Worm (Caenorhabditis elegans) whole organism, mixed stage, embryonic: ENCODE measurements around the gene C54G10.1.
A peak's percentile ranks its signal among the peaks of the same experiment; 100 is the strongest.

Source experiments
- M03D4.4 ChIP-seq: sonication (generic microtip); optimal IDR thresholded peaks from 2 replicates; lab custom pipeline; 2017; ENCODE audit warnings: mild to moderate bottlenecking, missing genetic modification characterization, missing compliant biosample characterization
- bed-3 ChIP-seq: fragments of 200-800 bp; sonication (Bioruptor generic); optimal IDR thresholded peaks from 3 replicates; lab custom pipeline; 2018; ENCODE audit warnings: mild to moderate bottlenecking, missing genetic modification characterization, moderate library complexity, missing compliant biosample characterization
- blmp-1 ChIP-seq: fragments of 150-350 bp; optimal IDR thresholded peaks from 2 replicates; lab custom pipeline; 2014; ENCODE audit warnings: missing biosample characterization, missing genetic modification characterization
- ceh-39 ChIP-seq: fragments of 150-350 bp; optimal IDR thresholded peaks from 2 replicates; lab custom pipeline; 2014; ENCODE audit warnings: missing biosample characterization, missing genetic modification characterization
- ceh-83 ChIP-seq: fragments of 200-800 bp; sonication (Bioruptor generic); optimal IDR thresholded peaks from 2 replicates; lab custom pipeline; 2018; ENCODE audit warnings: mild to moderate bottlenecking, missing genetic modification characterization, missing compliant biosample characterization
- ces-1 ChIP-seq: fragments of 150-350 bp; optimal IDR thresholded peaks from 2 replicates; lab custom pipeline; 2014; ENCODE audit warnings: missing biosample characterization, missing genetic modification reagents, missing genetic modification characterization
- cnd-1 ChIP-seq: fragments of 200-800 bp; sonication (Bioruptor generic); optimal IDR thresholded peaks from 2 replicates; lab custom pipeline; 2018; ENCODE audit warnings: mild to moderate bottlenecking, missing genetic modification characterization, missing compliant biosample characterization
- drap-1 ChIP-seq: fragments of 200-800 bp; sonication (Bioruptor generic); optimal IDR thresholded peaks from 3 replicates; lab custom pipeline; 2018; ENCODE audit warnings: mild to moderate bottlenecking, missing genetic modification characterization, missing compliant biosample characterization
- elt-1 ChIP-seq: sonication (generic microtip); optimal IDR thresholded peaks from 2 replicates; lab custom pipeline; 2017; ENCODE audit warnings: missing genetic modification characterization, mild to moderate bottlenecking, missing compliant biosample characterization, antibody characterized with exemption, moderate library complexity, borderline replicate concordance; ENCODE audit not compliant: insufficient read depth
- elt-3 ChIP-seq: fragments of 150-350 bp; optimal IDR thresholded peaks from 2 replicates; lab custom pipeline; 2014; ENCODE audit warnings: missing biosample characterization, missing genetic modification characterization
- flh-1 ChIP-seq: fragments of 200-800 bp; sonication (Bioruptor generic); optimal IDR thresholded peaks from 2 replicates; lab custom pipeline; 2018; ENCODE audit warnings: mild to moderate bottlenecking, missing genetic modification characterization, moderate library complexity, missing compliant biosample characterization
- ham-2 ChIP-seq: fragments of 200-800 bp; sonication (Bioruptor generic); optimal IDR thresholded peaks from 2 replicates; lab custom pipeline; 2018; ENCODE audit warnings: mild to moderate bottlenecking, missing genetic modification characterization, missing compliant biosample characterization
- hlh-1 ChIP-seq: fragments of 150-350 bp; optimal IDR thresholded peaks from 2 replicates; lab custom pipeline; 2014; ENCODE audit warnings: missing biosample characterization, missing genetic modification reagents, missing genetic modification characterization
- lin-13 ChIP-seq: fragments of 150-350 bp; optimal IDR thresholded peaks from 2 replicates; lab custom pipeline; 2014; ENCODE audit warnings: missing biosample characterization, missing genetic modification characterization
- lin-32 ChIP-seq: fragments of 200-800 bp; sonication (Bioruptor generic); optimal IDR thresholded peaks from 2 replicates; lab custom pipeline; 2018; ENCODE audit warnings: mild to moderate bottlenecking, missing genetic modification characterization, missing compliant biosample characterization
- lsy-2 ChIP-seq: fragments of 150-350 bp; optimal IDR thresholded peaks from 2 replicates; lab custom pipeline; 2014; ENCODE audit warnings: missing biosample characterization, missing genetic modification characterization
- mab-5 ChIP-seq: fragments of 150-350 bp; optimal IDR thresholded peaks from 2 replicates; lab custom pipeline; 2014; ENCODE audit warnings: missing biosample characterization, missing genetic modification characterization
- mep-1 ChIP-seq: fragments of 150-350 bp; optimal IDR thresholded peaks from 2 replicates; lab custom pipeline; 2017; ENCODE audit warnings: missing biosample characterization, missing genetic modification reagents, missing genetic modification characterization, inconsistent platforms
- nhr-2 ChIP-seq: fragments of 150-350 bp; optimal IDR thresholded peaks from 2 replicates; lab custom pipeline; 2014; ENCODE audit warnings: missing biosample characterization, missing genetic modification characterization
- nhr-237 ChIP-seq: fragments of 150-350 bp; optimal IDR thresholded peaks from 2 replicates; lab custom pipeline; 2014; ENCODE audit warnings: missing biosample characterization, missing genetic modification characterization
- nhr-28 ChIP-seq: fragments of 150-350 bp; optimal IDR thresholded peaks from 2 replicates; lab custom pipeline; 2014; ENCODE audit warnings: missing biosample characterization, missing genetic modification characterization
- nhr-76 ChIP-seq: sonication (generic microtip); optimal IDR thresholded peaks from 2 replicates; lab custom pipeline; 2017; ENCODE audit warnings: missing biosample characterization, missing genetic modification characterization
- pha-4 ChIP-seq: fragments of 150-350 bp; optimal IDR thresholded peaks from 2 replicates; lab custom pipeline; 2018; ENCODE audit warnings: missing biosample characterization, missing genetic modification reagents, missing genetic modification characterization
- snpc-4 ChIP-seq: fragments of 150-350 bp; optimal IDR thresholded peaks from 2 replicates; lab custom pipeline; 2014; ENCODE audit warnings: missing biosample characterization, missing genetic modification characterization
- tbx-8 ChIP-seq: fragments of 200-800 bp; sonication (Bioruptor generic); optimal IDR thresholded peaks from 2 replicates; lab custom pipeline; 2018; ENCODE audit warnings: mild to moderate bottlenecking, missing genetic modification characterization, moderate library complexity, missing compliant biosample characterization
- unc-120 ChIP-seq: sonication (generic microtip); optimal IDR thresholded peaks from 2 replicates; lab custom pipeline; 2017; ENCODE audit warnings: missing genetic modification characterization, missing compliant biosample characterization; ENCODE audit not compliant: poor library complexity, severe bottlenecking
- zip-8 ChIP-seq: fragments of 150-350 bp; optimal IDR thresholded peaks from 2 replicates; lab custom pipeline; 2014; ENCODE audit warnings: missing biosample characterization, missing genetic modification characterization

Gene C54G10.1

ce11 chrV:14640769-14641168 is at the start of gene C54G10.1:
TSS of gene C54G10.1 (plus strand) at chrV:14641101.
- TF ChIP-seq lsy-2 = no peak
- no peak for TF ChIP-seq mep-1 (tag; lab: Kevin White, UChicago)
- no peak for TF ChIP-seq ceh-39
- no peak for TF ChIP-seq nhr-76 (tag; lab: Kevin White, UChicago)
- no peak for TF ChIP-seq unc-120 (tag; lab: Kevin White, UChicago)
- TF ChIP-seq cnd-1 (tag; lab: Kevin White, UChicago) = no peak
- no peak for TF ChIP-seq lin-32
- no peak for TF ChIP-seq nhr-237
- no peak for TF ChIP-seq ceh-83 (GFP tag; lab: Kevin White, UChicago)
- TF ChIP-seq lin-13 (tag; lab: Kevin White, UChicago) = no peak
- no peak for TF ChIP-seq nhr-28 (tag; lab: Kevin White, UChicago)
- TF ChIP-seq drap-1 (GFP tag; lab: Kevin White, UChicago) = no peak

ce11 chrV:14594103-14594502 is 46.8 kb upstream of the C54G10.1 start:
- TF ChIP-seq bed-3 (no peak), ceh-39 (no peak), ces-1 (GFP tag; lab: Kevin White, UChicago) (no peak), tbx-8 (GFP tag; lab: Kevin White, UChicago) (no peak), nhr-2 (tag; lab: Kevin White, UChicago) (no peak), mep-1 (tag; lab: Kevin White, UChicago) (no peak), flh-1 (no peak), nhr-28 (tag; lab: Kevin White, UChicago) (no peak), mab-5 (tag; lab: Kevin White, UChicago) (no peak)

ce11 chrV:14594943-14595342 is 46.0 kb upstream of the C54G10.1 start:
- TF ChIP-seq ham-2 (GFP tag; lab: Kevin White, UChicago) (no peak), M03D4.4 (no peak)

- TF ChIP-seq nhr-28 (tag; lab: Kevin White, UChicago) (no peak), mep-1 (tag; lab: Kevin White, UChicago) (no peak), M03D4.4 (no peak), pha-4 (tag; lab: Kevin White, UChicago) (no peak), ces-1 (GFP tag; lab: Kevin White, UChicago) (no peak), lin-13 (tag; lab: Kevin White, UChicago) (no peak), nhr-237 (no peak), zip-8 (tag; lab: Kevin White, UChicago) (no peak), lin-32 (no peak), unc-120 (tag; lab: Kevin White, UChicago) (no peak), ham-2 (GFP tag; lab: Kevin White, UChicago) (no peak), elt-1 (tag; lab: Kevin White, UChicago) (no peak), blmp-1 (tag; lab: Kevin White, UChicago) (no peak), snpc-4 (no peak)
Observed at ce11 chrV:14595984-14596383, 44.9 kb upstream of the C54G10.1 start.

ce11 chrV:14597005-14597680 is 43.8 kb upstream of the C54G10.1 start, which contains the start of gene pes-9:
TSS of gene pes-9 (minus strand) at chrV:14597034.
- TF ChIP-seq ces-1 (GFP tag; lab: Kevin White, UChicago) (no peak), nhr-76 (tag; lab: Kevin White, UChicago) (no peak)

ce11 chrV:14597681-14598184 is 43.2 kb upstream of the C54G10.1 start, which contains the start of gene R11H6.2:
TSS of gene R11H6.2 (plus strand) at chrV:14598006.
- TF ChIP-seq ceh-83 (GFP tag; lab: Kevin White, UChicago) (no peak), mep-1 (tag; lab: Kevin White, UChicago) (peak; percentile 60)

ce11 chrV:14599972-14600371 is 40.9 kb upstream of the C54G10.1 start, which contains the start of gene glb-22:
TSS of gene glb-22 (plus strand) at chrV:14600272.
- no peak for TF ChIP-seq hlh-1 (tag; lab: Kevin White, UChicago)
- TF ChIP-seq elt-3 (tag; lab: Kevin White, UChicago) = no peak
- TF ChIP-seq blmp-1 (tag; lab: Kevin White, UChicago) = no peak
- no peak for TF ChIP-seq ceh-39
- TF ChIP-seq mep-1 (tag; lab: Kevin White, UChicago) = no peak
- no peak for TF ChIP-seq nhr-2 (tag; lab: Kevin White, UChicago)
- TF ChIP-seq lsy-2 = no peak
- TF ChIP-seq pha-4 (tag; lab: Kevin White, UChicago) = no peak
